Fruit fly (Drosophila melanogaster): ENCODE data around the gene CG32579.

CG32579 gene

dm6 chrX:16288492-16288964 lies 34.6 kb upstream of the CG32579 start, which contains the start of the genes CG32576 and caz (continued):
- TF ChIP-seq tap (tag; optimal IDR thresholded peaks at IDR 0.05) = no peak
- no peak for TF ChIP-seq PHDP (tag; optimal IDR thresholded peaks at IDR 0.05)
- TF ChIP-seq knrl (GFP tag; IDR thresholded peaks at IDR 0.05; ENCODE audit: partially characterized antibody) = peak; percentile 79
- no peak; the same call in 2 of the 3 replicates for TF ChIP-seq zen2 (GFP tag; IDR thresholded peaks at IDR 0.05; ENCODE audit: partially characterized antibody)
- TF ChIP-seq her (GFP tag; optimal IDR thresholded peaks at IDR 0.05) = no peak
- TF ChIP-seq Xrp1 (GFP tag; IDR thresholded peaks at IDR 0.05) = peak; percentile 36; the same call in 1 of the 2 replicates
- peak in 1 of 2 experiments; percentile 11 for TF ChIP-seq tll (GFP tag; optimal IDR thresholded peaks at IDR 0.05)
- no peak for TF ChIP-seq klu (GFP tag; IDR thresholded peaks at IDR 0.05)
- TF ChIP-seq Atf6 (GFP tag; IDR thresholded peaks at IDR 0.05) = no peak
- no peak for TF ChIP-seq mirr (GFP tag; optimal IDR thresholded peaks at IDR 0.05)
- peak; percentile 24; the same call in 1 of the 2 replicates for TF ChIP-seq slbo (GFP tag; IDR thresholded peaks at IDR 0.05)
- TF ChIP-seq Med (GFP tag) = peak; percentile 48
- no peak for TF ChIP-seq CG13894 (tag; optimal IDR thresholded peaks at IDR 0.05)
- no peak for TF ChIP-seq Lim3 (GFP tag; IDR thresholded peaks at IDR 0.05)
- no peak for TF ChIP-seq cwo (GFP tag; optimal IDR thresholded peaks at IDR 0.05)
- peak; percentile 35 for TF ChIP-seq Bgb (GFP tag; IDR thresholded peaks at IDR 0.05; ENCODE audit: partially characterized antibody)
- TF ChIP-seq sisA (GFP tag; IDR thresholded peaks at IDR 0.05) = no peak
- TF ChIP-seq hb (GFP tag; IDR thresholded peaks at IDR 0.05; ENCODE audit: partially characterized antibody) = no peak
- peak; percentile 51; the same call in 1 of the 2 replicates for TF ChIP-seq E2f2 (GFP tag; IDR thresholded peaks at IDR 0.05)
- TF ChIP-seq ase (GFP tag; IDR thresholded peaks at IDR 0.05) = no peak
- TF ChIP-seq Neu2 (GFP tag; optimal IDR thresholded peaks at IDR 0.05; ENCODE audit: borderline replicate concordance) = no peak
- TF ChIP-seq Oaz (GFP tag; IDR thresholded peaks at IDR 0.05) = no peak
- TF ChIP-seq CG18599 (GFP tag; optimal IDR thresholded peaks at IDR 0.05) = no peak
- TF ChIP-seq dati (GFP tag; IDR thresholded peaks at IDR 0.05) = no peak
- TF ChIP-seq tio (GFP tag; optimal IDR thresholded peaks at IDR 0.05) = no peak
- TF ChIP-seq D (optimal IDR thresholded peaks at IDR 0.05) = no peak
- peak; percentile 23 for TF ChIP-seq D (GFP tag; optimal IDR thresholded peaks at IDR 0.05)
- TF ChIP-seq CG4282 (GFP tag; optimal IDR thresholded peaks at IDR 0.05) = no peak
- no peak for TF ChIP-seq lov (optimal IDR thresholded peaks at IDR 0.05)
- TF ChIP-seq lov (GFP tag; IDR thresholded peaks at IDR 0.05) = no peak
- peak; percentile 37 for TF ChIP-seq Fer2 (tag; optimal IDR thresholded peaks at IDR 0.05)
- TF ChIP-seq CG16779 (GFP tag; IDR thresholded peaks at IDR 0.05) = no peak
- TF ChIP-seq br (optimal IDR thresholded peaks at IDR 0.05) = no peak
- TF ChIP-seq Chrac-16 (GFP tag; optimal IDR thresholded peaks at IDR 0.05) = peak; percentile 7
- TF ChIP-seq pita (GFP tag; optimal IDR thresholded peaks at IDR 0.05) = no peak
- TF ChIP-seq MESR4 (GFP tag; optimal IDR thresholded peaks at IDR 0.05) = peak; percentile 85
- no peak for TF ChIP-seq CG12744 (GFP tag; optimal IDR thresholded peaks at IDR 0.05)
- TF ChIP-seq CG6175 (GFP tag; IDR thresholded peaks at IDR 0.05) = no peak
- TF ChIP-seq hbn (GFP tag; IDR thresholded peaks at IDR 0.05; ENCODE audit: partially characterized antibody) = peak; percentile 32; the same call in 1 of the 2 replicates
- TF ChIP-seq CG13123 (GFP tag; optimal IDR thresholded peaks at IDR 0.05) = no peak
- no peak for TF ChIP-seq esg (GFP tag; conservative IDR thresholded peaks at IDR 0.05)
- TF ChIP-seq CG18011 (GFP tag; optimal IDR thresholded peaks at IDR 0.05) = peak; percentile 40
- TF ChIP-seq CG8281 (tag; optimal IDR thresholded peaks at IDR 0.05) = no peak
- peak in 1 of 2 experiments; percentile 82 for TF ChIP-seq eve (GFP tag; optimal IDR thresholded peaks at IDR 0.05)
- TF ChIP-seq nom (GFP tag; optimal IDR thresholded peaks at IDR 0.05) = no peak
- no peak for TF ChIP-seq abd-A (tag; optimal IDR thresholded peaks at IDR 0.05)
- TF ChIP-seq row (GFP tag; IDR thresholded peaks at IDR 0.05) = peak; percentile 76
- no peak for TF ChIP-seq Kr (GFP tag; optimal IDR thresholded peaks at IDR 0.05)
- no peak for TF ChIP-seq CG43689 (GFP tag; IDR thresholded peaks at IDR 0.05)
- TF ChIP-seq Hr39 (optimal IDR thresholded peaks at IDR 0.05) = no peak
- no peak for TF ChIP-seq CG6683 (GFP tag; optimal IDR thresholded peaks at IDR 0.05)
- TF ChIP-seq chn (GFP tag; optimal IDR thresholded peaks at IDR 0.05) = no peak
